Fruit fly (Drosophila melanogaster) whole organism: Measurements from ENCODE around the gene ND-30.

Experiments
- Dll ChIP-seq: fragments of >200 bp; optimal IDR thresholded peaks from 2 replicates; lab custom pipeline; 2017
- usp ChIP-seq: fragments of >200 bp; optimal IDR thresholded peaks from 2 replicates; lab custom pipeline; 2017; ENCODE audit warnings: missing biosample characterization, missing genetic modification characterization, mixed read lengths

DNA sequence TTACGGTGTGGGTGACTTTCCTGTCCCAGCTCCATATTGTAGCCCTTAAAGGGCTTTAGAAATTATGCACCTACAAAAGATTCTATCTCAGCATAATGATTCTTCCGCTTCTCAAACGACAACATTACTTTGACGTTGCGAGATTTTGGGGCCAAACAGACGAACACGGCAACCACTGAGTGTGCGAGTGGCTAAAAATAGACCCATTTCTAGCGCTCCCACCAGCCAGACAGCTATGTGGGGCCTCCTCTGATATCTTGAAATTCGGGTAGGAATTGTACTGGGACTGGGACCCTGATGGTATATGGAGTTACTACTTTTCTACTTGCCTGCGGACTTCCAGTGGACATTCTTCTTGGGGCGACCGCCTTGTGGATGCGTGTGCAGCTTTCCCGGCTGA is 18.5 kb upstream of the ND-30 start:
- TF ChIP-seq usp (GFP tag; lab: Kevin White, UChicago) (no peak), Dll (no peak)
